Worm (Caenorhabditis elegans): Measurements from ENCODE around the gene F58D2.3.

DNA sequence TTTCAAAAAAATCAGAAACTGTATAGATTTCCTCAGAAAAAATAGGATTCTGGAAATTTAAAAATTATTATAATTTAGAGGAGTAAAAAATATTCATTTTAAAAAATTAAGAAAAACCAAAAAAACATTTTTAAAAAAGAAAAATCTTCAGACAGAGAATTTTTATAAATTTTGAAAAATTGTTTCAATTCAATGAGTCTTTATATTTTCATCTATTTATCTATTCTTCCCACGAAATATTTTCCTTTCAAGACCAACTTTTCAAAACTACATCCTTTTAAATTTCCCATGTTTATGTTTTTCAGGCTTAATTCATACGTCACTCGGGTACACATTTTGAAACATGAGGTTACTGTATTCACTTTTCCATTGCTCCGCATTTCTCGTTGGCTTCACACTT lies 10.4 kb downstream of the F58D2.3 start, which contains the start of gene nas-14:
- TF ChIP-seq zag-1 (tag; optimal IDR thresholded peaks at IDR 0.05) (no peak), sea-2 (GFP tag; optimal IDR thresholded peaks at IDR 0.05) (no peak), nhr-11 (tag; optimal IDR thresholded peaks at IDR 0.05) (no peak), nfya-1 (tag; optimal IDR thresholded peaks at IDR 0.05; ENCODE audit: insufficient read depth) (no peak)
